Worm (Caenorhabditis elegans) whole organism, dauer: ENCODE results near the gene F26G1.3.

Experiments
- unc-62 ChIP-seq: sonication (generic microtip); optimal IDR thresholded peaks from 2 replicates; lab custom pipeline; 2017; ENCODE audit warnings: missing biosample characterization, missing genetic modification reagents, missing genetic modification characterization

F26G1.3 gene

DNA sequence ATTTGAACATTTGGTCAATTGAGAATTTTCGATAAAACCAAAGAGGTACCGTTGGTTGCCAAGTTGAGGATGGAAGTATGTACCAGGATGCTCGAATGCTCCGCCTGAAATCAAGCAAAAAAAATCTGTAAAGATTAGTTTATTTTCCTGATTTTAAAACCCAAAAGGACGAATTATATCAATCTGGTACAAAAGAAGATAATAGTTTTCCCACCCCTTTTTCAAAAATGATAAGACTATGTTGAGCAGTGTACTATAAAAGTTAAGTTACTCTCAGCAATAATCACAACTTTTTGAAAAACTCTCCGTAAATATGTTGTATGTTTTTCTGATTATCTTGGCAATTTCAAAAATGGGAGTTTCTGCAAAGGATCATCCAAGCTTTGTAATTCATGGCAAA is at the start of gene F26G1.3:
F26G1.3 (plus strand) TSS at position 301 of the 400 bp plus-strand sequence.
- no peak for TF ChIP-seq unc-62 (GFP tag; lab: Kevin White, UChicago)

ce11 chrII:4710120-4710519 is 48.4 kb upstream of the F26G1.3 start, which contains the start of gene tag-151:
tag-151 (plus strand) TSS chrII:4710277.
- TF ChIP-seq unc-62 (GFP tag; lab: Kevin White, UChicago) = no peak

- TF ChIP-seq unc-62 (GFP tag; lab: Kevin White, UChicago) = no peak
These were observed 47.7 kb upstream of the F26G1.3 start for ce11 chrII:4710813-4711212.

- no peak for TF ChIP-seq unc-62 (GFP tag; lab: Kevin White, UChicago)
These were observed 42.9 kb upstream of the F26G1.3 start, which contains the start of gene F41C3.8 for ce11 chrII:4715676-4716075. F41C3.8 (plus strand) TSS chrII:4716046.

ce11 chrII:4726120-4726519 is 32.4 kb upstream of the F26G1.3 start, which contains the start of gene F10G7.10:
F10G7.10 (minus strand) TSS chrII:4726264.
- no peak for TF ChIP-seq unc-62 (GFP tag; lab: Kevin White, UChicago)

DNA sequence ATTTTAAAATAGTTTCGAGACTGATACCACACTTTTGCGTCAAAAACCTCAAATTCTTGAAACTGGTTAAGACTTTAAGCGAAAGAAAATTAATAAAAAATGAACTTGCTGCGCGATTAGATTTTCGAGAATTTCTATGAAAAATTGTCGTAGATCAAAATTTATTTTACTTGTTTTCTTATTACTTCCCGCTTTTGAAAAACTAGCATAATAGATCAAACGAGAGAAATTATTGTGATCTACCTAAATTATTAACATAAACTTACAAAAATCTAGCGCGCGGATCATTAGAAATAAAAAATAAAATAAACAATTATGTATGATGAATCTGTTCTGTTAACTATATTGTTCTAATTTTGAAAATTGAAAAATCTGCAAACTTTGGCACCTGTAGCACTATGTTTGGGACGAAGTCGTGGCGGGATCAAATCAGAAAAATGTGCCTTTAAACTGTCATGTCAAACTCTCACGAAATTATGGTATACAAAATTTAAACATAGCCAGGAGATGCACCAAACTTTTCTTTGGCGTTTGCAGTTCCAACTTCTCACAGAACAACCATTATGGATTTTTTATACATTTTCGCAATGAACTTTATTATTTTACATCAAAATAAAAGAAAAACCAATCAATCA is 31.7 kb upstream of the F26G1.3 start:
- no peak for TF ChIP-seq unc-62 (GFP tag; lab: Kevin White, UChicago)

DNA sequence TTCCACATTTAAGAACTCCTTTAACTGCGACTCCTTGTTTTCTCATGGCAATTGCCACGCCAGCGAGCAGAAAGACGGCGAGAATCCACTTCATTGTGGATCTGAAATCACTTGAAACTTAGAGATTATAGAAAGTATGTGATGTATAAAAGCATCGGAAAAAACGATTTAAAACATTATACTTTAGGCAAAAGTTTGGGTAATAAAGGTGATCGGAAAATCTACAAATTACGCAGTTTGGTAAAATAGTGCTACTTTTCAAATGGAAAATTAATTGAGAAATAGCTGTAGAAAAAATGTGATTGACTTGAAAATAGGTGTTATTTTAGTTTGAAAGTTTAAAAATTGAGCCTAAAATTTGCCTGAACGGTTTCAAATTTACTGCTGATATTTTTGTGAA is 30.8 kb upstream of the F26G1.3 start, which contains the start of gene ttr-41:
ttr-41 (minus strand) TSS at position 101 of the 400 bp plus-strand sequence.
- no peak for TF ChIP-seq unc-62 (GFP tag; lab: Kevin White, UChicago)

ce11 chrII:4728687-4729086 is 29.9 kb upstream of the F26G1.3 start:
- no peak for TF ChIP-seq unc-62 (GFP tag; lab: Kevin White, UChicago)

DNA sequence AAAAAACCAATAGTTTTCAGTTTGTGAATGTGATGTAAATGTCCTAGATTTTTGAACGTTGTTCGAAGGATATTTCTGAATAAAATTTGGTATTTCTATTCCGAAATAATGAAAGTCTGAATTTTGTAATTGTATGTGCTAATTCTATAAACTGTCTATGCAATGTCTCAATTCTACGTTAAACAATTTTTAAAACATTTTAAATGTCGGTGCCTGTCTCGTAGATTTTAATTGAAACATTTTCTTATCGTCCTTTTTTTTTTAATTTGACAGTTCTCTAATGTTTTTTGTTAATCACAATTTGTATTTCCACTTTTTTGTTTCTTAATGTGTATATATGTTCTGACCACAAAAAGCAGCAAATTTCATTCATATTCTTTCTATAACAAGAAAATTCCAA is 28.8 kb upstream of the F26G1.3 start, which contains the start of gene F41C3.7:
F41C3.7 (plus strand) TSS at position 301 of the 400 bp plus-strand sequence.
- no peak for TF ChIP-seq unc-62 (GFP tag; lab: Kevin White, UChicago)

DNA sequence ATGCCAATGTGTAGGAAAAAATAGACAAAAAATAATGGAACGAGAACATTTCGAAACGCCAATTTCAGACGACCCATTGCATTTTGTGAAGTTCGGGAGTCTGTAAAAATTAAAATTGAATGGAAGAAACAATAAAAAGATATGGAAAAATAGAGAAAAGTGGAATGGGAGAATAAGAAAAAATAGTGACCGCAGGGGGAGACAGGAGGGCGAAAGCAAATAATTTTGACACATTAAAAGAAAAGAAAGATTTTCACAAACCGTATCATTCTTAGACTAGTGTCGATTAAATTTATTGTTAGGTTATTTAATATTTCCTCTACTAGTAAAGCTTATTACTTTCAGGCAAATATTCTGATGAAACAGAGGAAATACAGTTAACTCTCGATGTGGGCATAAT is 24.7 kb upstream of the F26G1.3 start, which contains the start of gene F41C3.11:
F41C3.11 (minus strand) TSS at position 101 of the 400 bp plus-strand sequence.
- no peak for TF ChIP-seq unc-62 (GFP tag; lab: Kevin White, UChicago)

- TF ChIP-seq unc-62 (GFP tag; lab: Kevin White, UChicago) = no peak
These were observed 24.1 kb upstream of the F26G1.3 start for ce11 chrII:4734477-4734876.

- TF ChIP-seq unc-62 (GFP tag; lab: Kevin White, UChicago) = no peak
These were observed 22.0 kb upstream of the F26G1.3 start for ce11 chrII:4736585-4736984.

ce11 chrII:4737348-4737747 is 21.2 kb upstream of the F26G1.3 start, which contains the start of gene ctsa-1.1:
ctsa-1.1 (plus strand) TSS chrII:4737648.
- TF ChIP-seq unc-62 (GFP tag; lab: Kevin White, UChicago) = no peak

- TF ChIP-seq unc-62 (GFP tag; lab: Kevin White, UChicago) = no peak
These were observed 18.5 kb upstream of the F26G1.3 start, which contains the start of gene eas-1 for ce11 chrII:4739984-4740462. eas-1 (plus strand) TSS chrII:4740412.

DNA sequence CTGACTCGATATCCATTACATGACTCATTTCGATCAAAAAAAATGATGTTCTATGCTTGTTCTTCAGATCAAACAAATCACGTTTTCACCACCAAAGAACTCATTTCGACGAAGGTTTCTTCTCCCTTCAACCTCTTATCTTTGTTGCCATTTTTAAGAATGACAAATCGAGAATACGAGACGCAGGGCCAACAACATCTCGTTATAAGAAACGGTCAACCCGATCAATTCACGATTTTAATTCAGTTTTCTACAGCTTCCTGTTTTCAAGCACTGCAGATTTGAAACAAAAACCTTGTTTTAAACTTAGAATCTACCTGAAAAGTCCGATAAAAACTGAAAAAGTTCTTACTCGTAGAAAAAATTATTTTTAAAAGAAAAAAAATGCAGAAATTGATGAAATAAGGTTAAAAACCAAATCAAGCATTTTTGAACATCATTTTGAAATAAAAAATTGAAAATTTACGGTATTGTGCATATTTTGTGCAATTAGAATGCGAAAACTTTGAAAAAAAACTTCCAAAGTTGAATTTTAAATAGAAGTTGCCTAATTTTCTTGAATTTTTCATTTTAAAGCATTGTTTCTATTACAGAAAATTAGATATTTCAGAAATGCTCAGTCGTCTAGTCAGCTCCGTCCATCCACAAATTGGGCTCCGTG is 16.9 kb upstream of the F26G1.3 start, which contains the start of gene acs-11:
acs-11 (plus strand) TSS at position 611 of the 661 bp plus-strand sequence.
- no peak for TF ChIP-seq unc-62 (GFP tag; lab: Kevin White, UChicago)

DNA sequence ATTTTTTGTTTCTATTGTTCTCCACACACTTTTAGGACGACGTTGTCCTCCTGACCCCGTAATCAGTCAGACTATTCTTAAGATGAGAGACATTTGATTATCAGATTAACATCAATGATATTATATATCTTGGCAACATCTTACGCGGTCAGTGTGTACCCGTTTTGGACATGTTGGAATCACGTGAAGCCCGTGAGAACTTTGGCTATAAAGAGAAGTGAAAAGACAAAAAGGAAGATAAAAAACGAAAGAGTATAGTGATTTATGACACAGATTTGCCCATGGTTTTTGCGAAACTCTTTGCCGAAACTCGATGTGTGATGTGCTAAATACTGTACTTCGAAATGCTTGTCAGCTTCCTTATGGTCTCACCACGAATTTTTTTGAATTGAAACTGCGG is 13.3 kb upstream of the F26G1.3 start:
- no peak for TF ChIP-seq unc-62 (GFP tag; lab: Kevin White, UChicago)
